Fruit fly (Drosophila melanogaster) whole organism, embryonic: ENCODE measurements around the gene nenya.
A peak's percentile ranks its signal among the peaks of the same experiment; 100 is the strongest.

Source experiments
- CG1233 ChIP-seq: fragments of 200-800 bp; sonication (Bioruptor generic); optimal IDR thresholded peaks from 4 replicates; lab custom pipeline; 2018; ENCODE audit warnings: missing biosample characterization, mild to moderate bottlenecking, missing genetic modification characterization
- CG13894 ChIP-seq: fragments of 200-800 bp; sonication (Bioruptor generic); optimal IDR thresholded peaks from 3 replicates; lab custom pipeline; 2018; ENCODE audit warnings: missing biosample characterization, mild to moderate bottlenecking, missing genetic modification characterization, moderate library complexity
- CG2116 ChIP-seq: fragments of 200-800 bp; sonication (Bioruptor generic); optimal IDR thresholded peaks from 3 replicates; lab custom pipeline; 2018; ENCODE audit warnings: missing biosample characterization, mild to moderate bottlenecking, missing genetic modification characterization
- CG30020 ChIP-seq: fragments of 200-800 bp; optimal IDR thresholded peaks from 2 replicates; lab custom pipeline; 2019; ENCODE audit warnings: missing biosample characterization, mild to moderate bottlenecking, missing genetic modification characterization, moderate library complexity
- CG3281 ChIP-seq: fragments of 200-800 bp; sonication (Bioruptor generic); optimal IDR thresholded peaks from 3 replicates; lab custom pipeline; 2017; ENCODE audit warnings: missing biosample characterization, mild to moderate bottlenecking, missing genetic modification characterization
- CG7987 ChIP-seq: fragments of 200-800 bp; sonication (Bioruptor generic); optimal IDR thresholded peaks from 2 replicates; lab custom pipeline; 2018; ENCODE audit warnings: missing biosample characterization, mild to moderate bottlenecking, missing genetic modification characterization, moderate library complexity
- Gug ChIP-seq: fragments of 200-800 bp; sonication (Bioruptor generic); IDR thresholded peaks from 4 replicates; pipeline ENCODE4 v1.3.6; 2022; ENCODE audit warnings: missing biosample characterization, missing genetic modification characterization
- Lpt ChIP-seq: fragments of >200 bp; optimal IDR thresholded peaks from 2 replicates; lab custom pipeline; 2018; ENCODE audit warnings: missing biosample characterization, missing genetic modification characterization

DNA sequence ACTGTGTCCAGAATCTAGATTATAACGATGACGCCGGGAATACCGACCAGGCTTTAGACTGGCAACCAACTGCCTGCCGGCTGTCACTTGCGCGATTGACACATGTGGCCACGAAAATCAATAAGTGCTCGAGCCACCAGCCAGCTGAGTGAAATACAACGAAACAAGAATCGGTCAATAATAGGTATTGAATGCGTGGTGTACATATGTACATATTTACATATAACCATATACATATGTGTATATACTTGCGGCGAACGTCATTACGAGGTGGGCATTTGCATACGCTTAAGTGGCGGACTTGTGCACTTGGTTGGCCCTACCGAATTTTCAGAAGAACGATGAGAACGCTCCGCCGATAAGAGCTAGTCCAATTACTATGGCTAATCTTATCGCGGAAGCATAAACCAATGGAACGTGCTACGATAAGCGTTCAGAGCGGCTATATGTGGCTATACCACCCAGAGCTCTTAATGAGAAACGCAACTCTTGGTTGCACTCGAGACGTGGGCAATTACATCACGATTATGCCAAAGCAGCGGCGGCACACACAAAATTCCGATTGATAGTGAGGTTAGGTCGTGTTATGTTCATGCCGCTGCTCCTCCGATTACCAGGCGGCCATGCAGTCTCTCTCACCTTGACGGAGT lies 18.7 kb upstream of the nenya start:
- TF ChIP-seq CG1233 = peak; percentile 7
- no peak for TF ChIP-seq Gug
- no peak for TF ChIP-seq CG2116 (GFP tag; lab: Kevin White, UChicago)
- TF ChIP-seq Lpt = no peak
- TF ChIP-seq CG7987 (GFP tag; lab: Kevin White, UChicago) = peak; percentile 22
- TF ChIP-seq CG30020 (tag; lab: Kevin White, UChicago) = no peak
- TF ChIP-seq CG13894 (tag; lab: Kevin White, UChicago) = no peak
- no peak for TF ChIP-seq CG3281 (GFP tag; lab: Kevin White, UChicago)
